In the genomic region with DNA sequence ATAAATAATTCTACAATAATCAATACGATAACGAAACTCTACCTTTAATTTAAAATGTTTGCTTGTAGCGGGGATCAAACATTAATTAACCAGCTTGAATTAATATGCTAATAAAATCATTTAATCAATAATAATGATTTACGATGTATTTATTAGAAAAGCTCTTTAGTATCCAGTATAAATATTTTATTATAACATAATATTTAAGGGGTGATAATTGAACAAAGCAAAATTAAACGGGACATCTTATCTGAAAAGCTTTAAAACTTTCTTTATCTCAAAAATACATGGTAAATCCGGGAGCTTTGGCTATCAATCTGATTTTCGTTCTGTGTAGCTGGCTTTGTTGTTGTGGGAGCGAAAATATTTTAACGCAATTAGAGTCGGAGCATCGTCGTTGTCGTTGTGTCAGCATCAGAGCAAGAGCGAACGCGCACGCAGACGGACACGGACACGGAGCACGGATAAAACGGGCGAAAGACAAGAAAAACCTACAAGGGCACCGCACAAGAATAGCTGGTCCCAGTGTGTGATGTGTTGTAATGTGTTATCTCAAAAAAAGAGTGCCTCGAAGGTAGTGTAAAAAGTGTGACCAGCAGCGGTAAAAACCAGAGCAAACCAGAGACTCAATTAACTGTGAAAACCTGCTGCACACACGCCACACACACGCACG, we compare ENCODE assay signal across 5 fruit fly cellular contexts.
A peak's percentile ranks its signal among the peaks of the same experiment; 100 is the strongest.
TF ChIP-seq lines count a peak whose summit lies in the region.

A gene (plus strand): TSS at position 375 of the 673 bp plus-strand sequence.

- no peak for TF ChIP-seq CTCF in whole organism, embryonic (GFP tag; optimal IDR thresholded peaks at IDR 0.05; lab: Kevin White, UChicago)

TF ChIP-seq in whole organism, adult, 20 proteins besides CTCF, POLR2A, EP300 and RAD21 (continues in another document):
- TF ChIP-seq ovo (GFP tag; optimal IDR thresholded peaks at IDR 0.05; lab: Kevin White, UChicago) (no peak), kay (GFP tag; lab: Kevin White, UChicago; ENCODE audit: borderline replicate concordance) (no peak), tj (GFP tag; optimal IDR thresholded peaks at IDR 0.05; lab: Kevin White, UChicago) (no peak), CG11617 (GFP tag; optimal IDR thresholded peaks at IDR 0.05; lab: Kevin White, UChicago) (peak; percentile 12), Crg-1 (GFP tag; optimal IDR thresholded peaks at IDR 0.05; lab: Kevin White, UChicago) (no peak), Clk (GFP tag; optimal IDR thresholded peaks at IDR 0.05; lab: Kevin White, UChicago) (no peak), Mnt (GFP tag; optimal IDR thresholded peaks at IDR 0.05; lab: Kevin White, UChicago) (no peak), cic (GFP tag; optimal IDR thresholded peaks at IDR 0.05; lab: Kevin White, UChicago) (no peak), bab1 (GFP tag; optimal IDR thresholded peaks at IDR 0.05; lab: Kevin White, UChicago) (no peak), CG5204 (GFP tag; optimal IDR thresholded peaks at IDR 0.05; lab: Kevin White, UChicago) (no peak), toe (GFP tag; optimal IDR thresholded peaks at IDR 0.05; lab: Kevin White, UChicago) (no peak), CG33017 (tag; optimal IDR thresholded peaks at IDR 0.05; lab: Kevin White, UChicago) (peak; percentile 16), Hr96 (GFP tag; optimal IDR thresholded peaks at IDR 0.05; lab: Kevin White, UChicago) (no peak), CG12768 (GFP tag; optimal IDR thresholded peaks at IDR 0.05; lab: Kevin White, UChicago) (peak; percentile 42), CG14711 (tag; optimal IDR thresholded peaks at IDR 0.05; lab: Kevin White, UChicago) (no peak), pad (GFP tag; optimal IDR thresholded peaks at IDR 0.05; lab: Kevin White, UChicago) (no peak), CG1620 (GFP tag; optimal IDR thresholded peaks at IDR 0.05; lab: Kevin White, UChicago) (no peak)

TF ChIP-seq in whole organism, embryonic, 481 proteins besides CTCF, POLR2A, EP300 and RAD21 (continues in another document):
- TF ChIP-seq Eip74EF (GFP tag; optimal IDR thresholded peaks at IDR 0.05; lab: Kevin White, UChicago) (peak in 1 of 2 experiments; percentile 70), CG18764 (GFP tag; optimal IDR thresholded peaks at IDR 0.05; lab: Kevin White, UChicago) (peak; percentile 32), CG2889 (GFP tag; IDR thresholded peaks at IDR 0.05; lab: Robert Waterston, UW) (0 out of 3 replicates have a peak, but pooled peaks have one; percentile 29), sug (tag; optimal IDR thresholded peaks at IDR 0.05; lab: Kevin White, UChicago) (peak; percentile 64), ems (GFP tag; optimal IDR thresholded peaks at IDR 0.05; lab: Kevin White, UChicago) (no peak), CG7786 (GFP tag; optimal IDR thresholded peaks at IDR 0.05; lab: Kevin White, UChicago) (no peak), Nf-YB (GFP tag; optimal IDR thresholded peaks at IDR 0.05; lab: Kevin White, UChicago) (peak; percentile 44), CG13123 (GFP tag; optimal IDR thresholded peaks at IDR 0.05; lab: Kevin White, UChicago) (no peak), Gsc (GFP tag; IDR thresholded peaks at IDR 0.05; lab: Robert Waterston, UW) (no peak), Trl (optimal IDR thresholded peaks at IDR 0.05; lab: Kevin White, UChicago) (peak in 1 of 2 experiments; percentile 45), Trl (GFP tag; optimal IDR thresholded peaks at IDR 0.05; lab: Kevin White, UChicago) (no peak), CG2120 (GFP tag; optimal IDR thresholded peaks at IDR 0.05; lab: Kevin White, UChicago) (peak; percentile 32), Ets65A (GFP tag; lab: Kevin White, UChicago) (peak; percentile 87), Xbp1 (GFP tag; optimal IDR thresholded peaks at IDR 0.05; lab: Kevin White, UChicago) (peak; percentile 43), Hand (GFP tag; optimal IDR thresholded peaks at IDR 0.05; lab: Kevin White, UChicago) (peak; percentile 72), sisA (GFP tag; IDR thresholded peaks at IDR 0.05; lab: Robert Waterston, UW) (no peak), CG42726 (GFP tag; IDR thresholded peaks at IDR 0.05; lab: Robert Waterston, UW; ENCODE audit: partially characterized antibody) (no peak)

TF ChIP-seq in whole organism, prepupa, 60 proteins besides CTCF, POLR2A, EP300 and RAD21 (continues in another document):
- TF ChIP-seq CG7368 (GFP tag; optimal IDR thresholded peaks at IDR 0.05; lab: Kevin White, UChicago): no peak
- no peak for TF ChIP-seq CG9139 (GFP tag; optimal IDR thresholded peaks at IDR 0.05; lab: Kevin White, UChicago)
- TF ChIP-seq Hr38 (GFP tag; optimal IDR thresholded peaks at IDR 0.05; lab: Kevin White, UChicago): no peak
- TF ChIP-seq CG8319 (GFP tag; optimal IDR thresholded peaks at IDR 0.05; lab: Kevin White, UChicago): no peak
- no peak for TF ChIP-seq CG6163 (GFP tag; IDR thresholded peaks at IDR 0.05; lab: Robert Waterston, UW)
- TF ChIP-seq CG34406 (GFP tag; optimal IDR thresholded peaks at IDR 0.05; lab: Kevin White, UChicago): peak; percentile 31
- TF ChIP-seq salr (GFP tag; optimal IDR thresholded peaks at IDR 0.05; lab: Kevin White, UChicago): peak in 1 of 2 experiments; percentile 25
- TF ChIP-seq CG6854 (GFP tag; optimal IDR thresholded peaks at IDR 0.05; lab: Kevin White, UChicago): no peak
- no peak for TF ChIP-seq cyc (GFP tag; optimal IDR thresholded peaks at IDR 0.05; lab: Kevin White, UChicago)
- TF ChIP-seq vri (GFP tag; optimal IDR thresholded peaks at IDR 0.05; lab: Kevin White, UChicago): no peak
- peak; percentile 19 for TF ChIP-seq acj6 (GFP tag; optimal IDR thresholded peaks at IDR 0.05; lab: Kevin White, UChicago)
- no peak for TF ChIP-seq CG31627 (GFP tag; optimal IDR thresholded peaks at IDR 0.05; lab: Kevin White, UChicago)
- TF ChIP-seq CG10631 (GFP tag; optimal IDR thresholded peaks at IDR 0.05; lab: Kevin White, UChicago): peak; percentile 20
- no peak for TF ChIP-seq lz (GFP tag; optimal IDR thresholded peaks at IDR 0.05; lab: Kevin White, UChicago)
- TF ChIP-seq Ets21C (GFP tag; optimal IDR thresholded peaks at IDR 0.05; lab: Kevin White, UChicago): no peak
- TF ChIP-seq svp (GFP tag; lab: Kevin White, UChicago): peak; percentile 5
- TF ChIP-seq OdsH (GFP tag; optimal IDR thresholded peaks at IDR 0.05; lab: Kevin White, UChicago): peak; percentile 6
- no peak for TF ChIP-seq CG3919 (GFP tag; optimal IDR thresholded peaks at IDR 0.05; lab: Kevin White, UChicago)

TF ChIP-seq in whole organism, pupa, 21 proteins besides CTCF, POLR2A, EP300 and RAD21:
- TF ChIP-seq Ets98B (GFP tag; IDR thresholded peaks at IDR 0.05; lab: Robert Waterston, UW): no peak
- peak; percentile 43 for TF ChIP-seq CG14655 (GFP tag; optimal IDR thresholded peaks at IDR 0.05; lab: Kevin White, UChicago)
- peak; percentile 14 for TF ChIP-seq CG8301 (tag; optimal IDR thresholded peaks at IDR 0.05; lab: Kevin White, UChicago)
- peak; percentile 36 for TF ChIP-seq CG9948 (tag; optimal IDR thresholded peaks at IDR 0.05; lab: Kevin White, UChicago)
- peak; percentile 66 for TF ChIP-seq CG8159 (tag; optimal IDR thresholded peaks at IDR 0.05; lab: Kevin White, UChicago)
- TF ChIP-seq EcR (GFP tag; optimal IDR thresholded peaks at IDR 0.05; lab: Kevin White, UChicago): no peak
- TF ChIP-seq CG17806 (tag; optimal IDR thresholded peaks at IDR 0.05; lab: Kevin White, UChicago): peak; percentile 2
- TF ChIP-seq CG15710 (tag; optimal IDR thresholded peaks at IDR 0.05; lab: Kevin White, UChicago): peak; percentile 41
TF ChIP-seq in whole organism, pupa: peak in this region for 6.

TF ChIP-seq in whole organism, wandering third instar larva, 38 proteins besides CTCF, POLR2A, EP300 and RAD21:
- TF ChIP-seq HLH106 (tag; optimal IDR thresholded peaks at IDR 0.05; lab: Kevin White, UChicago) (peak; percentile 20), Sp1 (GFP tag; optimal IDR thresholded peaks at IDR 0.05; lab: Kevin White, UChicago) (peak; percentile 10), tai (GFP tag; optimal IDR thresholded peaks at IDR 0.05; lab: Kevin White, UChicago) (no peak), CG32264 (GFP tag; optimal IDR thresholded peaks at IDR 0.05; lab: Kevin White, UChicago) (no peak), sv (GFP tag; optimal IDR thresholded peaks at IDR 0.05; lab: Kevin White, UChicago) (peak; percentile 1), Hr83 (GFP tag; optimal IDR thresholded peaks at IDR 0.05; lab: Kevin White, UChicago; ENCODE audit: poor library complexity, severe bottlenecking) (no peak), dl (GFP tag; optimal IDR thresholded peaks at IDR 0.05; lab: Kevin White, UChicago; ENCODE audit: insufficient read depth in 1 of 2, partially characterized antibody in 2 of 2) (no peak), dmrt93B (GFP tag; optimal IDR thresholded peaks at IDR 0.05; lab: Kevin White, UChicago) (no peak), Rel (GFP tag; optimal IDR thresholded peaks at IDR 0.05; lab: Kevin White, UChicago) (no peak), Rel (tag; optimal IDR thresholded peaks at IDR 0.05; lab: Kevin White, UChicago) (no peak), Dif (GFP tag; optimal IDR thresholded peaks at IDR 0.05; lab: Kevin White, UChicago; ENCODE audit: partially characterized antibody) (no peak)
TF ChIP-seq in whole organism, wandering third instar larva: peak in this region for 3.
